Fruit fly (Drosophila melanogaster) whole organism: Measurements from ENCODE around the gene dpr3.

Experiments used
- pan ChIP-seq: fragments of >200 bp; optimal IDR thresholded peaks from 2 replicates; lab custom pipeline; 2017
- usp ChIP-seq: fragments of >200 bp; optimal IDR thresholded peaks from 2 replicates; lab custom pipeline; 2017; ENCODE audit warnings: missing biosample characterization, missing genetic modification characterization, mixed read lengths

- TF ChIP-seq usp (no peak), pan (lab: Kevin White, UChicago) (no peak)
Measured at dm6 chr2L:2133009-2133408, 23.3 kb upstream of the dpr3 start.
